Fruit fly (Drosophila melanogaster): ENCODE data around the gene CG31115.

The CG31115 gene

DNA sequence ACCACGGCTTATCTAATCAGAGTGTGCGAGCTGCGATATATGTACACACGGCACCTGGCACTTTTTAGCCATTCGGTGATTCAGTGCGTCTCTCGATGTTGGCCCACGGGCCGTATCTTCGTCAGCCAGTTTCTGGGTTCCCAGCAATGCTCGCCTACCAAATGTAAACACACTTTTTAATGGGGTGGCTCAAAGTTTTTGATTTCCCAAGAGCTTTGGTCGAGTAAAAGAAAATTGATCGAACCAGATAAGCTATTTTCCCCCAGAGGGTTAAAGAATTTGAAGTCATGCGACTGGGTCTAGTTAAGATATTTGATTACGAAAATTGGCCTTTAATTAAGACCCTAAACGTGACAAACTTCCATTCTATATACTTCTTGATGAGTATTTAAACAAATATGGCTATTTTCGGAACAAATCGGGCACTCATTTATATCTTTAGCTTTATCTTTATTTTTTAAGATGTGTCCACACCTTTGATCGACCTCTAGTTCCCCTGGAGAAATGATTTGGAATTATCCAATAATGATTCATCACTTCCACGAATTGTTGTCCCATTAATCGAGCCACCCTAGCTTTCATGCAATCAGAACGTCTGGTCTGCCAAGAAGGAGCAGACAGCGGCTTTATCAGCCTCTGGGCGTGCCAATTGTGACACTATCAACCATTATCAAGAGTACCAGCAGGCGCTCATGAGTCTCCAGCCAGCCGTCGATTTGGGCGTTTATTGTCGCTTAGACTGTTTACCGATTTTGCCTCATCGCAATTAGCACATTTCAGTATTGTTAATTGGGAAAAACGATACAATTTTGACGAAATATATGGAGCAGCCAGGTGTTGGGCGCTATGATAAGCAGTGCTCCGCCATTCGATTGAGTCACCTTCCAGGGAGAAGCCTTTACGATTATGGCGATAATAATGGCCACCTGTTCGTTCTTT is 9.2 kb upstream of the CG31115 start (continued):
- TF ChIP-seq ci (GFP tag; IDR thresholded peaks at IDR 0.05), result peak; percentile 40; the same call in 2 of the 3 replicates
- peak; percentile 72 for TF ChIP-seq CG3281 (GFP tag; optimal IDR thresholded peaks at IDR 0.05)
- TF ChIP-seq luna (GFP tag; optimal IDR thresholded peaks at IDR 0.05), result no peak
- TF ChIP-seq caup (GFP tag; optimal IDR thresholded peaks at IDR 0.05; ENCODE audit: severe bottlenecking), result peak; percentile 16
- peak; percentile 23 for TF ChIP-seq phol (tag; optimal IDR thresholded peaks at IDR 0.05)
- peak; percentile 61 for TF ChIP-seq HHEX (GFP tag; optimal IDR thresholded peaks at IDR 0.05)
- no peak for TF ChIP-seq ERR (GFP tag; optimal IDR thresholded peaks at IDR 0.05)
- TF ChIP-seq sob (GFP tag; IDR thresholded peaks at IDR 0.05), result peak; percentile 26; the same call in 1 of the 2 replicates
- peak; percentile 50 for TF ChIP-seq Dip3 (GFP tag; optimal IDR thresholded peaks at IDR 0.05)
- TF ChIP-seq corto (GFP tag; optimal IDR thresholded peaks at IDR 0.05), result peak; percentile 80
- no peak for TF ChIP-seq kah (GFP tag; optimal IDR thresholded peaks at IDR 0.05)
- peak; percentile 2 for TF ChIP-seq az2 (GFP tag; optimal IDR thresholded peaks at IDR 0.05)
- no peak for TF ChIP-seq hbn (GFP tag; IDR thresholded peaks at IDR 0.05; ENCODE audit: partially characterized antibody)
- TF ChIP-seq CTCF (GFP tag; optimal IDR thresholded peaks at IDR 0.05), result no peak
- TF ChIP-seq Optix (GFP tag; IDR thresholded peaks at IDR 0.05), result no peak
- TF ChIP-seq Nf-YC (tag; optimal IDR thresholded peaks at IDR 0.05), result peak; percentile 43
- no peak; the same call in 1 of the 2 replicates for TF ChIP-seq Drgx (GFP tag; IDR thresholded peaks at IDR 0.05)
- no peak for TF ChIP-seq CG5245 (GFP tag; optimal IDR thresholded peaks at IDR 0.05)
- TF ChIP-seq CG1792 (GFP tag; optimal IDR thresholded peaks at IDR 0.05), result peak; percentile 22
- peak; percentile 29 for TF ChIP-seq Hsf (GFP tag; optimal IDR thresholded peaks at IDR 0.05)
- TF ChIP-seq cwo (GFP tag; optimal IDR thresholded peaks at IDR 0.05), result peak; percentile 59
- peak; percentile 48 for TF ChIP-seq CG13296 (GFP tag; optimal IDR thresholded peaks at IDR 0.05)
- peak; percentile 52 for TF ChIP-seq D19B (GFP tag; optimal IDR thresholded peaks at IDR 0.05)
- no peak for TF ChIP-seq CG7357 (GFP tag; IDR thresholded peaks at IDR 0.05)
- peak; percentile 44 for TF ChIP-seq pho (GFP tag; optimal IDR thresholded peaks at IDR 0.05)
- TF ChIP-seq fd3F (GFP tag; optimal IDR thresholded peaks at IDR 0.05), result peak; percentile 24
- TF ChIP-seq jing (GFP tag; optimal IDR thresholded peaks at IDR 0.05), result no peak
- TF ChIP-seq CG17612 (GFP tag; IDR thresholded peaks at IDR 0.05), result no peak
- peak; percentile 8 for TF ChIP-seq maf-S (GFP tag; optimal IDR thresholded peaks at IDR 0.05)
- TF ChIP-seq nerfin-1 (tag; optimal IDR thresholded peaks at IDR 0.05), result peak; percentile 11
- TF ChIP-seq MTF-1 (GFP tag; optimal IDR thresholded peaks at IDR 0.05; ENCODE audit: borderline replicate concordance), result peak; percentile 50
- peak; percentile 64 for TF ChIP-seq CG18619 (GFP tag; optimal IDR thresholded peaks at IDR 0.05)
- TF ChIP-seq CG7556 (GFP tag; optimal IDR thresholded peaks at IDR 0.05), result no peak
- TF ChIP-seq repo (GFP tag; optimal IDR thresholded peaks at IDR 0.05), result no peak
- TF ChIP-seq CG17829 (tag; optimal IDR thresholded peaks at IDR 0.05), result peak; percentile 4
- peak; percentile 68 for TF ChIP-seq CG12659 (GFP tag; optimal IDR thresholded peaks at IDR 0.05)
- TF ChIP-seq CG4328 (GFP tag; optimal IDR thresholded peaks at IDR 0.05), result peak; percentile 23
- peak; percentile 75 for TF ChIP-seq Meics (GFP tag; optimal IDR thresholded peaks at IDR 0.05)
- TF ChIP-seq Vsx1 (GFP tag; optimal IDR thresholded peaks at IDR 0.05), result no peak
- peak; percentile 46 for TF ChIP-seq sens (GFP tag)
- no peak for TF ChIP-seq hkb (optimal IDR thresholded peaks at IDR 0.05)
- TF ChIP-seq hkb (GFP tag; IDR thresholded peaks at IDR 0.05), result peak; percentile 40; the same call in 1 of the 2 replicates
- TF ChIP-seq PHDP (tag; optimal IDR thresholded peaks at IDR 0.05), result peak; percentile 43
- no peak for TF ChIP-seq CG10267 (tag; optimal IDR thresholded peaks at IDR 0.05)
- peak; percentile 32; the same call in 1 of the 2 replicates for TF ChIP-seq Atf6 (GFP tag; IDR thresholded peaks at IDR 0.05)
- peak; percentile 20 for TF ChIP-seq CG13624 (GFP tag; optimal IDR thresholded peaks at IDR 0.05)
- no peak for TF ChIP-seq CG13287 (GFP tag; IDR thresholded peaks at IDR 0.05; ENCODE audit: partially characterized antibody)
- TF ChIP-seq CG1233 (GFP tag; optimal IDR thresholded peaks at IDR 0.05), result no peak
- TF ChIP-seq CG10543 (GFP tag; optimal IDR thresholded peaks at IDR 0.05), result peak; percentile 72
